Worm (Caenorhabditis elegans) whole organism, L2 larva: ENCODE results near the gene C18H7.4.
A peak's percentile ranks its signal among the peaks of the same experiment; 100 is the strongest.

Experiments used
- R02D3.7 ChIP-seq: fragments of 150-350 bp; optimal IDR thresholded peaks from 2 replicates; lab custom pipeline; 2014; ENCODE audit warnings: missing biosample characterization, missing genetic modification characterization
- Y55F3AM.14 ChIP-seq: fragments of 200-800 bp; sonication (Bioruptor generic); optimal IDR thresholded peaks from 2 replicates; lab custom pipeline; 2018; ENCODE audit warnings: mild to moderate bottlenecking, missing genetic modification characterization, missing compliant biosample characterization
- ZK546.5 ChIP-seq: sonication (generic microtip); optimal IDR thresholded peaks from 2 replicates; lab custom pipeline; 2017; ENCODE audit warnings: missing biosample characterization, missing genetic modification characterization
- alr-1 ChIP-seq: fragments of 150-350 bp; optimal IDR thresholded peaks from 2 replicates; lab custom pipeline; 2014; ENCODE audit warnings: missing biosample characterization, missing genetic modification characterization
- aly-2 ChIP-seq: fragments of 150-350 bp; optimal IDR thresholded peaks from 2 replicates; lab custom pipeline; 2014; ENCODE audit warnings: missing biosample characterization, missing genetic modification characterization
- ama-1 ChIP-seq: fragments of 150-350 bp; optimal IDR thresholded peaks from 2 replicates; lab custom pipeline; 2018; ENCODE audit warnings: inconsistent platforms
- ceh-16 ChIP-seq: fragments of 150-350 bp; optimal IDR thresholded peaks from 2 replicates; lab custom pipeline; 2014; ENCODE audit warnings: missing biosample characterization, missing genetic modification characterization
- dmd-4 ChIP-seq: sonication (generic microtip); optimal IDR thresholded peaks from 2 replicates; lab custom pipeline; 2017; ENCODE audit warnings: missing biosample characterization, missing genetic modification characterization
- egl-27 ChIP-seq: sonication (generic microtip); optimal IDR thresholded peaks from 3 replicates; lab custom pipeline; 2017; ENCODE audit warnings: missing biosample characterization, missing genetic modification reagents, missing genetic modification characterization
- elt-1 ChIP-seq: fragments of 150-350 bp; optimal IDR thresholded peaks from 2 replicates; lab custom pipeline; 2014; ENCODE audit warnings: missing biosample characterization, missing genetic modification characterization
- elt-3 ChIP-seq: sonication (generic microtip); optimal IDR thresholded peaks from 2 replicates; lab custom pipeline; 2017; ENCODE audit warnings: missing biosample characterization, missing genetic modification characterization
- fos-1 ChIP-seq: fragments of 150-350 bp; optimal IDR thresholded peaks from 2 replicates; lab custom pipeline; 2014; ENCODE audit warnings: missing biosample characterization, missing genetic modification characterization
- lin-11 ChIP-seq: fragments of 150-350 bp; sonication (generic microtip); optimal IDR thresholded peaks from 2 replicates; lab custom pipeline; 2014; ENCODE audit warnings: missing biosample characterization, missing genetic modification characterization, inconsistent platforms, mixed read lengths
- lin-13 ChIP-seq: fragments of 150-350 bp; optimal IDR thresholded peaks from 2 replicates; lab custom pipeline; 2014; ENCODE audit warnings: missing biosample characterization, missing genetic modification reagents, missing genetic modification characterization
- lsy-2 ChIP-seq, 2 experiments: fragments of 150-350 bp in 1 of 2; sonication (generic microtip) in 1 of 2; optimal IDR thresholded peaks; 2 replicates each; lab custom pipeline; 2014 to 2017; ENCODE audit warnings: missing biosample characterization in 2 of 2, missing genetic modification characterization in 2 of 2
- mab-5 ChIP-seq: fragments of 150-350 bp; optimal IDR thresholded peaks from 2 replicates; lab custom pipeline; 2014; ENCODE audit warnings: missing biosample characterization, missing genetic modification characterization
- mbf-1 ChIP-seq: sonication (generic microtip); optimal IDR thresholded peaks from 2 replicates; lab custom pipeline; 2017; ENCODE audit warnings: missing biosample characterization, missing genetic modification characterization
- nhr-12 ChIP-seq: fragments of 150-350 bp; optimal IDR thresholded peaks from 2 replicates; lab custom pipeline; 2014; ENCODE audit warnings: missing biosample characterization, missing genetic modification characterization
- nhr-129 ChIP-seq: fragments of 150-350 bp; optimal IDR thresholded peaks from 2 replicates; lab custom pipeline; 2014; ENCODE audit warnings: missing biosample characterization, missing genetic modification characterization
- nhr-23 ChIP-seq: fragments of 150-350 bp; optimal IDR thresholded peaks from 2 replicates; lab custom pipeline; 2014; ENCODE audit warnings: missing biosample characterization, missing genetic modification reagents, missing genetic modification characterization
- nhr-237 ChIP-seq: fragments of 150-350 bp; optimal IDR thresholded peaks from 2 replicates; lab custom pipeline; 2014; ENCODE audit warnings: missing biosample characterization, missing genetic modification characterization
- nhr-25 ChIP-seq: fragments of 150-350 bp; sonication (generic microtip); optimal IDR thresholded peaks from 3 replicates; lab custom pipeline; 2014; ENCODE audit warnings: missing biosample characterization, missing genetic modification characterization
- nhr-6 ChIP-seq: fragments of 150-350 bp; optimal IDR thresholded peaks from 2 replicates; lab custom pipeline; 2014; ENCODE audit warnings: missing biosample characterization, missing genetic modification characterization
- peb-1 ChIP-seq: fragments of 150-350 bp; optimal IDR thresholded peaks from 2 replicates; lab custom pipeline; 2014; ENCODE audit warnings: missing biosample characterization, missing genetic modification characterization
- sem-4 ChIP-seq: fragments of 150-350 bp; optimal IDR thresholded peaks from 2 replicates; lab custom pipeline; 2014; ENCODE audit warnings: missing biosample characterization, missing genetic modification reagents, missing genetic modification characterization
- sma-3 ChIP-seq: sonication (generic microtip); optimal IDR thresholded peaks from 2 replicates; lab custom pipeline; 2016; ENCODE audit warnings: missing genetic modification reagents, missing genetic modification characterization, missing compliant biosample characterization
- sma-9 ChIP-seq, 2 experiments: fragments of 150-350 bp in 1 of 2; sonication (generic microtip) in 1 of 2; optimal IDR thresholded peaks; 2 replicates each; lab custom pipeline; 2014 to 2016; ENCODE audit warnings: missing genetic modification characterization in 2 of 2, mild to moderate bottlenecking in 1 of 2, missing biosample characterization in 1 of 2, missing compliant biosample characterization in 1 of 2, missing genetic modification reagents in 1 of 2, moderate library complexity in 1 of 2
- snpc-4 ChIP-seq: fragments of 150-350 bp; optimal IDR thresholded peaks from 2 replicates; lab custom pipeline; 2014; ENCODE audit warnings: missing biosample characterization, missing genetic modification characterization
- unc-39 ChIP-seq: fragments of 150-350 bp; optimal IDR thresholded peaks from 2 replicates; lab custom pipeline; 2014; ENCODE audit warnings: missing biosample characterization, missing genetic modification characterization
- unc-55 ChIP-seq: fragments of 150-350 bp; sonication (generic microtip); optimal IDR thresholded peaks from 3 replicates; lab custom pipeline; 2014; ENCODE audit warnings: missing biosample characterization, missing genetic modification reagents, missing genetic modification characterization
- unc-62 ChIP-seq: fragments of 150-350 bp; optimal IDR thresholded peaks from 2 replicates; lab custom pipeline; 2014; ENCODE audit warnings: missing biosample characterization, missing genetic modification reagents, missing genetic modification characterization
- zag-1 ChIP-seq: fragments of 150-350 bp; optimal IDR thresholded peaks from 2 replicates; lab custom pipeline; 2014; ENCODE audit warnings: missing biosample characterization, missing genetic modification characterization
- ztf-1 ChIP-seq: fragments of 200-800 bp; sonication (Bioruptor generic); conservative IDR thresholded peaks from 2 replicates; pipeline ENCODE4 v1.3.6; 2022; ENCODE audit warnings: missing genetic modification characterization, missing compliant biosample characterization
- ztf-11 ChIP-seq: sonication (generic microtip); optimal IDR thresholded peaks from 2 replicates; lab custom pipeline; 2017; ENCODE audit warnings: missing biosample characterization, missing genetic modification characterization
- ztf-4 ChIP-seq: fragments of 150-350 bp; optimal IDR thresholded peaks from 2 replicates; lab custom pipeline; 2014; ENCODE audit warnings: missing biosample characterization, missing genetic modification characterization

C18H7.4 gene

ce11 chrIV:587729-588128, 5.4 kb upstream of the C18H7.4 start, which contains the start of gene C18H7.12:
Gene C18H7.12, minus strand, starts transcription at chrIV:587829.
- no peak for TF ChIP-seq egl-27 (tag; lab: Kevin White, UChicago)
- no peak for TF ChIP-seq nhr-12
- TF ChIP-seq nhr-23 (tag; lab: Kevin White, UChicago) = no peak
- no peak for TF ChIP-seq ztf-11
- no peak for TF ChIP-seq alr-1 (tag; lab: Kevin White, UChicago)
- no peak for TF ChIP-seq peb-1 (tag; lab: Kevin White, UChicago)
- no peak for TF ChIP-seq Y55F3AM.14
- no peak for TF ChIP-seq lin-13 (GFP tag; lab: Kevin White, UChicago)
- TF ChIP-seq dmd-4 = no peak
- no peak for TF ChIP-seq lin-11 (tag; lab: Kevin White, UChicago)
- no peak for TF ChIP-seq ceh-16
- no peak for TF ChIP-seq unc-55 (GFP tag; lab: Kevin White, UChicago)
- TF ChIP-seq ZK546.5 = no peak
- no peak for TF ChIP-seq snpc-4 (tag; lab: Kevin White, UChicago)
- TF ChIP-seq unc-62 (GFP tag; lab: Kevin White, UChicago) = no peak
- no peak for TF ChIP-seq unc-39 (tag; lab: Kevin White, UChicago)
- no peak for TF ChIP-seq fos-1
- TF ChIP-seq zag-1 = no peak

DNA sequence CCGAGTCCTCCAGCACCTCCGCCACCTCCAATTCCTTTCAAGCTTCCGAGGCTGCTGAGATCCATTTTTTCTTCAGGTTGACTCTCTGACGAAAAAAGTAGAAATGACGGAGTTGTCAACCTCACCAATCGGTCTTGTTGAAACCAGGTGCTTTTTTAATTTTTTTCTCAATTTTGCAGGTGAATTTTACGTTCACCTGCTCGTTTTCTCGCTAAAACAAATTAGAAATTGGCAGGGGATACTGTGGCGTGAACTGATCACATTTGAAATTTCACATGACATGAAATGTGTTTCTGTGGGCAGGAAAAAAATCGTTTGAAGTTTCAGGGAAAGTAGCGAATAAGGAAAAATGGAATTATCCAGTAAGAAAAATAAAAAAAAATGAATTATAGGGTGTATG, 747 bp upstream of the C18H7.4 start, which contains the start of gene C18H7.6:
Gene C18H7.6 (minus strand): TSS at position 104 of the 400 bp plus-strand sequence.
- TF ChIP-seq lin-11 (tag; lab: Kevin White, UChicago) (no peak), sma-3 (GFP tag; lab: Kevin White, UChicago) (no peak), lin-13 (GFP tag; lab: Kevin White, UChicago) (no peak), sma-9 (GFP tag; optimal IDR thresholded peaks at IDR 0.05; lab: Kevin White, UChicago) (no peak), sma-9 (tag; optimal IDR thresholded peaks at IDR 0.05; lab: Kevin White, UChicago) (no peak), mab-5 (tag; lab: Kevin White, UChicago) (no peak), lsy-2 (tag; optimal IDR thresholded peaks at IDR 0.05; lab: Kevin White, UChicago) (no peak), ceh-16 (no peak), nhr-6 (tag; lab: Kevin White, UChicago) (no peak), Y55F3AM.14 (no peak), ZK546.5 (no peak), sem-4 (tag; lab: Kevin White, UChicago) (no peak), ztf-4 (no peak), ama-1 (lab: Kevin White, UChicago) (no peak), unc-55 (GFP tag; lab: Kevin White, UChicago) (no peak), R02D3.7 (tag; lab: Kevin White, UChicago) (no peak), elt-1 (no peak), dmd-4 (no peak), peb-1 (tag; lab: Kevin White, UChicago) (no peak), unc-39 (tag; lab: Kevin White, UChicago) (no peak)

ce11 chrIV:594840-595239, 1.7 kb downstream of the C18H7.4 start:
- TF ChIP-seq snpc-4 (tag; lab: Kevin White, UChicago) (no peak), nhr-129 (no peak), elt-3 (tag; lab: Kevin White, UChicago) (no peak)

DNA sequence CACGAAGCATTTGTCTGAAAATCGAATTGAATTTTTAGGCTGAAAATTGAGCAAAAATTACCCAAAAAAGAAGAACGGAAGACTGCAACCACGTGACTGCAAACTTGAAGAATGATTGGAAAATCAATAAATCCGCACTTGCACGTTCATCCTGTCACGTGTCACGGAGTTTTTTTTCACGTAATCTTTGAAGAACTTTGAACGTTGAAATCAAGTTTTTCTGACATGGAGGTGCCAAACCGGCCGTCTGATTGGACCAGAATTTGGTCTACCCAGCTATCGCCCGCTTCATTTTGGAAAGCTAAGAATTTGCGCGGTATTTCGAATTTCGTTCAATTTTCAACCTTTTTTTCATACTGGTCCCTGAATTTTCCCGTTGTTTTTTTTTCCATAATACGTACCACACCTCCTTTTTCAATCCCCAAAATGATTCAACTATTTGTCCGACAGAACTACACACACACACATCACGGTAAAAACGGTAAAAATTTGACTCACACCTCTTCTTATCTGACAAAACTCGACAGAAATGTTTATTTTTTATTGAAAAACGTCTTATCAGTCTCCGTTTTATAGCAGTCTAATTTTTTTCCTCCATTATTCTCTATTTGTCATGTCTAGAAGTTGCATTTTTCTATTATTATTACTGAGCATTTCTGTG, 3.3 kb downstream of the C18H7.4 start, which contains the start of the genes C18H7.7 and C18H7.11:
Gene C18H7.7 (minus strand): TSS at position 101 of the 661 bp plus-strand sequence.
Gene C18H7.11 (plus strand): TSS at position 611 of the 661 bp plus-strand sequence.
- peak; percentile 79 for TF ChIP-seq fos-1
- TF ChIP-seq nhr-12 = no peak

- TF ChIP-seq mbf-1 (tag; lab: Kevin White, UChicago) = no peak
- TF ChIP-seq snpc-4 (tag; lab: Kevin White, UChicago) = no peak
- no peak for TF ChIP-seq egl-27 (tag; lab: Kevin White, UChicago)
- TF ChIP-seq sma-9 (GFP tag; optimal IDR thresholded peaks at IDR 0.05; lab: Kevin White, UChicago) = no peak
- no peak for TF ChIP-seq sma-9 (tag; optimal IDR thresholded peaks at IDR 0.05; lab: Kevin White, UChicago)
- no peak for TF ChIP-seq ztf-1 (GFP tag; lab: Robert Waterston, UW)
- no peak for TF ChIP-seq aly-2 (tag; lab: Kevin White, UChicago)
- TF ChIP-seq lin-13 (GFP tag; lab: Kevin White, UChicago) = no peak
- no peak for TF ChIP-seq ztf-4
- no peak for TF ChIP-seq nhr-12
- TF ChIP-seq dmd-4 = no peak
- TF ChIP-seq fos-1 = no peak
- TF ChIP-seq alr-1 (tag; lab: Kevin White, UChicago) = no peak
- TF ChIP-seq nhr-25 (tag; lab: Kevin White, UChicago) = no peak
- TF ChIP-seq nhr-237 (tag; lab: Kevin White, UChicago) = no peak
- TF ChIP-seq peb-1 (tag; lab: Kevin White, UChicago) = no peak
Observed at ce11 chrIV:601595-601994, 8.5 kb downstream of the C18H7.4 start, which contains the start of gene srt-59. Gene srt-59, minus strand, starts transcription at chrIV:601695.
